Worm (Caenorhabditis elegans): ENCODE results near the gene unc-9.

The unc-9 gene

DNA sequence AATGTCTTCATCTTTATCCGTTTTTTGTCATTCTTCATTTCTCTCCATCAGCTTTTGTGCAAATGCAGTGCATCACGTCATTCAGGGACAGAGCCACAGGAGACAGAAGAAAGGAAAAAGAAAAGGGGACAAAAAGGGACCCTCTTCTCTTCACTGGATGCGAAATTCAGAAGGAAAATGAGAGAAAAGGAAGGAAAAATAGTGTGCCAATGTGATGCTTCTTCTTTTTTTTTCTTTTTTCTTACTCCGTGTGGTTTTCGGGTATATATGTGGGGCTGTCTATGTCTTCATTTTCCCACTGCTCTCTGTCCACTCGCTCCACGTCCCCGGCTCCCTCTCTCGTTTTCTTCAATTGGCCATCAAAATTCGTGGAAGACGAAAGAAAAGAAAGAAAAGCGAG is 8.9 kb downstream of the unc-9 start:
- TF ChIP-seq jun-1 (tag; optimal IDR thresholded peaks at IDR 0.05) = no peak
- no peak for TF ChIP-seq ZK337.2 (GFP tag; IDR thresholded peaks at IDR 0.05)
- peak; percentile 71 for TF ChIP-seq fkh-10 (GFP tag; optimal IDR thresholded peaks at IDR 0.05)
- TF ChIP-seq mdl-1 (tag; optimal IDR thresholded peaks at IDR 0.05) = peak in 1 of 2 experiments; percentile 32
- no peak for TF ChIP-seq arid-1 (GFP tag; conservative IDR thresholded peaks at IDR 0.05)
- TF ChIP-seq Y48G9A.11 (GFP tag; IDR thresholded peaks at IDR 0.05) = no peak
- no peak for TF ChIP-seq madf-9 (GFP tag; conservative IDR thresholded peaks at IDR 0.05)
- TF ChIP-seq unc-62 (GFP tag; optimal IDR thresholded peaks at IDR 0.05 in 1 of 2) = peak in 1 of 2 experiments; percentile 43
- TF ChIP-seq unc-62 (tag; optimal IDR thresholded peaks at IDR 0.05) = no peak
- TF ChIP-seq lsy-2 (tag; optimal IDR thresholded peaks at IDR 0.05) = peak in 1 of 2 experiments; percentile 61
- TF ChIP-seq zfp-2 (tag; optimal IDR thresholded peaks at IDR 0.05) = no peak
- TF ChIP-seq ctbp-1 (GFP tag; IDR thresholded peaks at IDR 0.05) = peak; percentile 60; the same call in 1 of the 2 replicates
- TF ChIP-seq rbr-2 (tag; optimal IDR thresholded peaks at IDR 0.05) = peak; percentile 24
- TF ChIP-seq hlh-11 (tag; optimal IDR thresholded peaks at IDR 0.05) = peak; percentile 10
- TF ChIP-seq egl-43 (GFP tag; IDR thresholded peaks at IDR 0.05) = 0 out of 2 replicates have a peak, but pooled peaks have one; percentile 18
- TF ChIP-seq hlh-30 (tag; optimal IDR thresholded peaks at IDR 0.05; ENCODE audit: insufficient read depth) = peak; percentile 35
- no peak for TF ChIP-seq egl-27 (tag; optimal IDR thresholded peaks at IDR 0.05)
- peak; percentile 71 for TF ChIP-seq mep-1 (tag; optimal IDR thresholded peaks at IDR 0.05)
- no peak for TF ChIP-seq pha-4 (GFP tag; IDR thresholded peaks at IDR 0.05)
- no peak for TF ChIP-seq pha-4 (tag; optimal IDR thresholded peaks at IDR 0.05)
- TF ChIP-seq hmg-1.1 (GFP tag; IDR thresholded peaks at IDR 0.05) = peak; percentile 57

DNA sequence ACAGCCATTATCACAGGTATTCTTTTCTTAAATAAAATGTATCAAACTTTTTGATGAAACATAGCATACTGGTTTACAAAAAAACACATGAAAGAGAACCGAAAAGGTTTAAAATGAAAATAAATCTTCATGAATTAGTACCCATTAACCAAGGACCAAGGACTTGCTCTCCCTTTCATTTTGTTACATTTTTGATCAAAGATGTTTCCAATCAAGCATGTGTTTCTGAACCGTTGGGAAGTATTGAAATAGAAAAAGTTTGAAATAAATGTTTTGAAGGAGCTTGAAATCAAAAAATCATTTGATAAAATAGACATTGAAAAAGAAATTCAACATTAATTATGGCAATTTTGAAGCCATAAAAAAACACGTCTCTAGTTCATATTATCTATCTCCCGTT is 11.0 kb downstream of the unc-9 start:
- TF ChIP-seq unc-62 (GFP tag; optimal IDR thresholded peaks at IDR 0.05 in 1 of 2) (peak in 1 of 2 experiments; percentile 19), unc-62 (tag; optimal IDR thresholded peaks at IDR 0.05) (no peak), F10B5.3 (tag; optimal IDR thresholded peaks at IDR 0.05) (no peak)

DNA sequence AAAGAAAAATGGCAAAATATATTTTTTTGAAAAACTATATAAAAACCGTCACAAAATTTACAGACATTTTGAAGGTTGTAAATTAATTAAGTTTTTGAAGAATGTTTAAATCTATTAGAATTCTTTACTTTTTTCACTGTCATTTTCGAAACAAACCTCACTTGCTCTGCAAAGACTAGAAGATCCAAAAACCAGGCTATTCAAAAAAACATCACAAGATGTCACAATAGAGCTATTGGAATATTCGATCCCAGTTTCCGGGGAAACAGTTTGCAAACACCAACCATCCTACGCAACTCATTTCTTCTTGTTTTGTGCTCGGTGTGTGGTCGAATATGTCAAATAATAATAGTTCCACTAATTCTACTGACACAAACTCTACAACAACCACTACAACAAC is 15.2 kb downstream of the unc-9 start, which contains the start of gene R12H7.4:
Gene R12H7.4, plus strand, starts transcription at position 301 of the 400 bp plus-strand sequence.
- TF ChIP-seq lin-39 (tag; optimal IDR thresholded peaks at IDR 0.05) = no peak
- peak in 1 of 2 experiments; percentile 79 for TF ChIP-seq unc-62 (GFP tag; optimal IDR thresholded peaks at IDR 0.05 in 1 of 2)
- TF ChIP-seq unc-62 (tag; optimal IDR thresholded peaks at IDR 0.05) = no peak
- TF ChIP-seq F10B5.3 (tag; optimal IDR thresholded peaks at IDR 0.05) = no peak
- TF ChIP-seq F37D6.2 (tag; optimal IDR thresholded peaks at IDR 0.05) = no peak
- TF ChIP-seq ceh-82 (tag; optimal IDR thresholded peaks at IDR 0.05) = no peak
- no peak for TF ChIP-seq egl-27 (tag; optimal IDR thresholded peaks at IDR 0.05)

- TF ChIP-seq lim-7 (GFP tag; IDR thresholded peaks at IDR 0.05) = no peak
- TF ChIP-seq ceh-82 (tag; optimal IDR thresholded peaks at IDR 0.05) = no peak
- TF ChIP-seq jun-1 (tag; optimal IDR thresholded peaks at IDR 0.05) = no peak
- TF ChIP-seq pqm-1 (tag; optimal IDR thresholded peaks at IDR 0.05) = no peak
- TF ChIP-seq ceh-44 (GFP tag; IDR thresholded peaks at IDR 0.05) = no peak
- TF ChIP-seq Y75B8A.6 (GFP tag; IDR thresholded peaks at IDR 0.05) = no peak
- TF ChIP-seq zag-1 (tag; optimal IDR thresholded peaks at IDR 0.05) = no peak
- no peak for TF ChIP-seq attf-4 (tag; optimal IDR thresholded peaks at IDR 0.05)
- TF ChIP-seq aha-1 (tag) = peak; percentile 17
- TF ChIP-seq unc-62 (GFP tag; optimal IDR thresholded peaks at IDR 0.05 in 1 of 2) = peak in 1 of 2 experiments; percentile 94
- TF ChIP-seq unc-62 (tag; optimal IDR thresholded peaks at IDR 0.05) = no peak
- TF ChIP-seq nhr-28 (tag; optimal IDR thresholded peaks at IDR 0.05) = no peak
- no peak for TF ChIP-seq hlh-11 (tag; optimal IDR thresholded peaks at IDR 0.05)
Measured at ce11 chrX:13217940-13218339, 16.4 kb downstream of the unc-9 start.

DNA sequence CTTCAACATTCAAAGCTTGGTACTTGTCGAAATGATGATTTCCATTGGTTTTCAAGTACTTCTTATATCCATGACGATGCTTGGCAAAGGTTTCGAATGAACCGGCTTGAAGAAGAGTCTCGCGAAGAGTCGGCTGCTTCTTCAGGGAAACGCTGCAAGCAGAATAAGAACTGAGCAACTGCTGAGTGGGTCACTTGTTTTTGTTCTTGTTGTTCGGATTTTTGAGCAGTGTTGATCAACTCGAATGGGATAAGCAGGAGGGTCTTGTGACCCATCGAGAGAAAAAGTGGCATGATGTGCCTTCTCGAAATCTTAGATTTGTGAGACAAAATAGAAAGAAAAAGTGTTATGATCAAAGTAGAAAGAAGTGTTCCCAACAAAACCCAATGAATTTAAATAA is 19.0 kb downstream of the unc-9 start:
- TF ChIP-seq ceh-32 (tag; optimal IDR thresholded peaks at IDR 0.05; ENCODE audit: poor library complexity) = no peak
- TF ChIP-seq daf-16 (GFP tag; optimal IDR thresholded peaks at IDR 0.05) = peak in 1 of 2 experiments; percentile 91
- TF ChIP-seq daf-16 (tag; optimal IDR thresholded peaks at IDR 0.05) = no peak
- peak in 1 of 2 experiments; percentile 90 for TF ChIP-seq unc-62 (GFP tag; optimal IDR thresholded peaks at IDR 0.05 in 1 of 2)
- no peak for TF ChIP-seq unc-62 (tag; optimal IDR thresholded peaks at IDR 0.05)
- TF ChIP-seq egl-43 (GFP tag; IDR thresholded peaks at IDR 0.05) = no peak
- peak; percentile 8 for TF ChIP-seq hlh-30 (tag; optimal IDR thresholded peaks at IDR 0.05; ENCODE audit: insufficient read depth)
- TF ChIP-seq nhr-11 (tag; optimal IDR thresholded peaks at IDR 0.05) = peak; percentile 67
- TF ChIP-seq F10B5.3 (tag; optimal IDR thresholded peaks at IDR 0.05) = no peak

Measured in whole organism, L4 larva.